Worm (Caenorhabditis elegans) whole organism, L1 larva: ENCODE results near the gene Y105C5B.1418.

Source experiments
- C04F5.9 ChIP-seq: sonication (generic microtip); optimal IDR thresholded peaks from 2 replicates; lab custom pipeline; 2016; ENCODE audit warnings: missing genetic modification characterization, missing compliant biosample characterization
- Y116A8C.19 ChIP-seq: sonication (generic microtip); optimal IDR thresholded peaks from 2 replicates; lab custom pipeline; 2016; ENCODE audit warnings: missing compliant biosample characterization, missing genetic modification characterization, borderline replicate concordance
- blmp-1 ChIP-seq: fragments of 150-350 bp; optimal IDR thresholded peaks from 2 replicates; lab custom pipeline; 2014; ENCODE audit warnings: missing biosample characterization, missing genetic modification characterization
- ceh-82 ChIP-seq, 3 experiments: fragments of 150-350 bp in 1 of 3; sonication (generic microtip) in 2 of 3; optimal IDR thresholded peaks; 2 replicates each; lab custom pipeline; 2014 to 2017; ENCODE audit warnings: missing biosample characterization in 3 of 3, missing genetic modification characterization in 3 of 3
- dsc-1 ChIP-seq: sonication (generic microtip); optimal IDR thresholded peaks from 2 replicates; lab custom pipeline; 2016; ENCODE audit warnings: mild to moderate bottlenecking, missing genetic modification characterization, missing compliant biosample characterization
- efl-1 ChIP-seq, 4 experiments: fragments of 150-350 bp; optimal IDR thresholded peaks in 3 of 4; peaks in 1 of 4; 1 replicate in 1 of 4; 2 replicates in 3 of 4; lab custom pipeline; 2014; ENCODE audit warnings: missing biosample characterization in 2 of 4, missing genetic modification characterization in 2 of 4, missing genetic modification reagents in 2 of 4
- egl-27 ChIP-seq, 2 experiments: fragments of 150-350 bp in 1 of 2; sonication (generic microtip); optimal IDR thresholded peaks; 3 replicates each; lab custom pipeline; 2017 to 2018; ENCODE audit warnings: missing biosample characterization in 2 of 2, missing genetic modification characterization in 2 of 2, missing genetic modification reagents in 2 of 2
- elt-3 ChIP-seq, 6 experiments: fragments of 150-350 bp in 1 of 6; sonication (generic microtip); optimal IDR thresholded peaks; 2 replicates each; lab custom pipeline; 2017 to 2018; ENCODE audit warnings: missing biosample characterization in 6 of 6, missing genetic modification characterization in 6 of 6, inconsistent platforms in 1 of 6
- fkh-4 ChIP-seq: sonication (generic microtip); optimal IDR thresholded peaks from 2 replicates; lab custom pipeline; 2016; ENCODE audit warnings: missing compliant biosample characterization, missing genetic modification characterization, borderline replicate concordance
- fos-1 ChIP-seq: fragments of 150-350 bp; optimal IDR thresholded peaks from 2 replicates; lab custom pipeline; 2014; ENCODE audit warnings: missing biosample characterization, missing genetic modification characterization
- hpl-2 ChIP-seq: fragments of 150-350 bp; optimal IDR thresholded peaks from 2 replicates; lab custom pipeline; 2014; ENCODE audit warnings: missing biosample characterization, missing genetic modification reagents, missing genetic modification characterization
- lin-14 ChIP-seq: fragments of 200-800 bp; sonication (Bioruptor generic); optimal IDR thresholded peaks from 2 replicates; lab custom pipeline; 2018; ENCODE audit warnings: mild to moderate bottlenecking, missing genetic modification characterization, moderate library complexity, missing compliant biosample characterization
- lin-35 ChIP-seq, 2 experiments: fragments of 150-350 bp; optimal IDR thresholded peaks; 2 replicates each; lab custom pipeline; 2014; ENCODE audit warnings: missing biosample characterization in 2 of 2, missing genetic modification characterization in 2 of 2, missing genetic modification reagents in 2 of 2
- lir-3 ChIP-seq: sonication (generic microtip); optimal IDR thresholded peaks from 2 replicates; lab custom pipeline; 2016; ENCODE audit warnings: mild to moderate bottlenecking, missing genetic modification characterization, moderate library complexity, missing compliant biosample characterization; ENCODE audit not compliant: poor library complexity
- lsy-2 ChIP-seq, 2 experiments: fragments of 150-350 bp; optimal IDR thresholded peaks; 2 replicates each; lab custom pipeline; 2014; ENCODE audit warnings: missing biosample characterization in 2 of 2, missing genetic modification characterization in 2 of 2
- mef-2 ChIP-seq: fragments of 150-350 bp; optimal IDR thresholded peaks from 2 replicates; lab custom pipeline; 2014; ENCODE audit warnings: missing biosample characterization, missing genetic modification characterization
- mep-1 ChIP-seq: fragments of 150-350 bp; optimal IDR thresholded peaks from 2 replicates; lab custom pipeline; 2014; ENCODE audit warnings: missing biosample characterization, missing genetic modification characterization
- nhr-12 ChIP-seq: sonication (generic microtip); optimal IDR thresholded peaks from 2 replicates; lab custom pipeline; 2017; ENCODE audit warnings: missing biosample characterization, missing genetic modification characterization
- nhr-19 ChIP-seq: fragments of 200-800 bp; sonication (Bioruptor generic); conservative IDR thresholded peaks from 2 replicates; pipeline ENCODE4 v1.3.6; 2022; ENCODE audit warnings: missing genetic modification characterization, missing compliant biosample characterization
- nhr-20 ChIP-seq: sonication (generic microtip); optimal IDR thresholded peaks from 2 replicates; lab custom pipeline; 2016; ENCODE audit warnings: mild to moderate bottlenecking, missing genetic modification characterization, missing compliant biosample characterization
- nhr-237 ChIP-seq: fragments of 150-350 bp; optimal IDR thresholded peaks from 2 replicates; lab custom pipeline; 2014; ENCODE audit warnings: missing biosample characterization, missing genetic modification characterization
- nhr-28 ChIP-seq: fragments of 150-350 bp; optimal IDR thresholded peaks from 2 replicates; lab custom pipeline; 2014; ENCODE audit warnings: missing biosample characterization, missing genetic modification characterization
- nhr-47 ChIP-seq: sonication (generic microtip); optimal IDR thresholded peaks from 2 replicates; lab custom pipeline; 2016; ENCODE audit warnings: mild to moderate bottlenecking, missing genetic modification characterization, moderate library complexity, missing compliant biosample characterization
- nhr-71 ChIP-seq: sonication (generic microtip); optimal IDR thresholded peaks from 2 replicates; lab custom pipeline; 2016; ENCODE audit warnings: mild to moderate bottlenecking, missing genetic modification characterization, moderate library complexity, missing compliant biosample characterization
- nhr-84 ChIP-seq: sonication (generic microtip); optimal IDR thresholded peaks from 2 replicates; lab custom pipeline; 2017; ENCODE audit warnings: missing biosample characterization, missing genetic modification characterization
- nhr-85 ChIP-seq: sonication (generic microtip); peaks from one replicate; lab custom pipeline; 2016; ENCODE audit warnings: missing genetic modification characterization, inconsistent platforms, missing compliant biosample characterization
- nhr-90 ChIP-seq: sonication (generic microtip); optimal IDR thresholded peaks from 2 replicates; lab custom pipeline; 2016; ENCODE audit warnings: mild to moderate bottlenecking, missing genetic modification characterization, missing compliant biosample characterization; ENCODE audit not compliant: poor library complexity
- pax-3 ChIP-seq: fragments of 200-800 bp; sonication (Bioruptor generic); optimal IDR thresholded peaks from 2 replicates; lab custom pipeline; 2018; ENCODE audit warnings: mild to moderate bottlenecking, missing genetic modification characterization, moderate library complexity, missing compliant biosample characterization
- rnt-1 ChIP-seq: sonication (generic microtip); optimal IDR thresholded peaks from 2 replicates; lab custom pipeline; 2016; ENCODE audit warnings: mild to moderate bottlenecking, missing genetic modification characterization, moderate library complexity, missing compliant biosample characterization
- snu-23 ChIP-seq: sonication (generic microtip); optimal IDR thresholded peaks from 2 replicates; lab custom pipeline; 2016; ENCODE audit warnings: missing genetic modification characterization, missing compliant biosample characterization
- sptf-1 ChIP-seq: fragments of 150-350 bp; optimal IDR thresholded peaks from 2 replicates; lab custom pipeline; 2014; ENCODE audit warnings: missing biosample characterization, missing genetic modification characterization
- sup-37 ChIP-seq: fragments of 200-800 bp; sonication (Bioruptor generic); optimal IDR thresholded peaks from 2 replicates; lab custom pipeline; 2018; ENCODE audit warnings: mild to moderate bottlenecking, missing genetic modification characterization, missing compliant biosample characterization
- swsn-7 ChIP-seq: sonication (generic microtip); optimal IDR thresholded peaks from 2 replicates; lab custom pipeline; 2016; ENCODE audit warnings: missing genetic modification characterization, missing compliant biosample characterization
- unc-130 ChIP-seq: fragments of 150-350 bp; optimal IDR thresholded peaks from 2 replicates; lab custom pipeline; 2017; ENCODE audit warnings: missing biosample characterization, missing genetic modification characterization, inconsistent platforms
- unc-62 ChIP-seq: fragments of 150-350 bp; optimal IDR thresholded peaks from 2 replicates; lab custom pipeline; 2014; ENCODE audit warnings: missing biosample characterization, missing genetic modification reagents, missing genetic modification characterization
- xbp-1 ChIP-seq: sonication (generic microtip); optimal IDR thresholded peaks from 2 replicates; lab custom pipeline; 2016; ENCODE audit warnings: missing genetic modification characterization, missing compliant biosample characterization

Gene Y105C5B.1418

ce11 chrIV:16067345-16067744 is at the start of gene Y105C5B.1418:
Gene Y105C5B.1418 (minus strand): TSS chrIV:16067445.
- TF ChIP-seq efl-1 (optimal IDR thresholded peaks at IDR 0.05; lab: Kevin White, UChicago) (no peak), efl-1 (GFP tag; optimal IDR thresholded peaks at IDR 0.05 in 1 of 2; lab: Kevin White, UChicago) (peak in 1 of 2 experiments; percentile 33), swsn-7 (tag; lab: Kevin White, UChicago) (no peak)

DNA sequence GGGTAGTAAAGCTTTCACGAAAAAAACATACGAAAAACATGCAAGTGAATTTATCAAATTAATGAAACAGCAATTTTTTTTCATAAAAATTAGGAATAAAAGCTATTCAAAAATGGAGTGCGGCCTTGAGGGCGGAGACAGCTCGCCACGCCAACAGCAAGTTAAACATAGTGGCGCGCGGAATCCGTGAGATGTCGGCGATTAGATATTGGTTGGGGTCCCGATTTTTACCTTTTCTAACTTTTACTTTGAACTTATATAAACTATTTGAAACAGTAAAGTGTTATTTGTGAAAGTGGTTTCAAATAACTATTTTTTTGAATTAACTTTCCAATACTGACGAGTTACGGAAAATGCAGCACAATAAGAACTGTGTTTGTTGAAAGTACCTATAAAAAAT is 18.4 kb upstream of the Y105C5B.1418 start:
- TF ChIP-seq fos-1 (tag; lab: Kevin White, UChicago) (no peak), rnt-1 (tag; lab: Kevin White, UChicago) (no peak), elt-3 (tag; optimal IDR thresholded peaks at IDR 0.05; lab: Kevin White, UChicago) (no peak), nhr-20 (tag; lab: Kevin White, UChicago) (no peak), nhr-71 (no peak), nhr-84 (tag; lab: Kevin White, UChicago) (no peak), fkh-4 (no peak), egl-27 (tag; optimal IDR thresholded peaks at IDR 0.05; lab: Kevin White, UChicago) (no peak), unc-130 (tag; lab: Kevin White, UChicago) (no peak), nhr-28 (no peak), Y116A8C.19 (tag; lab: Kevin White, UChicago) (no peak), nhr-12 (no peak), lin-14 (GFP tag; lab: Kevin White, UChicago) (no peak), nhr-47 (tag; lab: Kevin White, UChicago) (no peak), nhr-85 (tag; lab: Kevin White, UChicago) (no peak), unc-62 (no peak), mef-2 (no peak), nhr-237 (tag; lab: Kevin White, UChicago) (no peak)

- no peak for TF ChIP-seq blmp-1 (tag; lab: Kevin White, UChicago)
- no peak for TF ChIP-seq nhr-12
- no peak for TF ChIP-seq nhr-47 (tag; lab: Kevin White, UChicago)
- no peak for TF ChIP-seq nhr-90 (tag; lab: Kevin White, UChicago)
- no peak for TF ChIP-seq lsy-2 (tag; optimal IDR thresholded peaks at IDR 0.05; lab: Kevin White, UChicago)
- no peak for TF ChIP-seq snu-23 (GFP tag; lab: Kevin White, UChicago)
- no peak for TF ChIP-seq sup-37 (GFP tag; lab: Kevin White, UChicago)
- TF ChIP-seq nhr-19 (GFP tag; lab: Robert Waterston, UW): no peak
- no peak for TF ChIP-seq fos-1 (tag; lab: Kevin White, UChicago)
- TF ChIP-seq, all 84 proteins: peak for 0
These were observed 6.8 kb downstream of the Y105C5B.1418 start for ce11 chrIV:16060491-16060890.

DNA sequence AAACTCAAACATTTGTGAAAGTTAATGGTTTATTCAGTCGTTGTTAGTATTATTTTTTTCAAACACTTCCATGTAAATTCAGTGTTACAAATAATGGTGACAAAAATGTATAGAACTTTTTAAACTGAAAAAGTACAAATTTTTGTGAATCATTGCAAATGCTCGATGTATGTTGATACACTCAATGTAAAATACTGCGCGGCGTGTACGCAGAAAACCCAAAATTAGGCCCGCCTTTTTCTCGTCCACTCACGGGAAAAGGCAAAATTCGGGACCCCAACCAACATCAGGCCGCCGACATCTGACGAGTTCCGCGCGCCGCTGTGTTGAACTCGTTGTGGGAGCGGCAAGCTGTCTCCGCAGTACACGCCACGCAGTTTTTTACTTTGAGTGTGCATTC is 7.7 kb downstream of the Y105C5B.1418 start:
- TF ChIP-seq hpl-2 (GFP tag; lab: Kevin White, UChicago) (no peak), C04F5.9 (tag; lab: Kevin White, UChicago) (no peak), lir-3 (no peak), xbp-1 (tag; lab: Kevin White, UChicago) (no peak), dsc-1 (tag; lab: Kevin White, UChicago) (no peak), mep-1 (tag; lab: Kevin White, UChicago) (no peak), pax-3 (tag; lab: Kevin White, UChicago) (no peak), sptf-1 (tag; lab: Kevin White, UChicago) (no peak), blmp-1 (tag; lab: Kevin White, UChicago) (no peak)

DNA sequence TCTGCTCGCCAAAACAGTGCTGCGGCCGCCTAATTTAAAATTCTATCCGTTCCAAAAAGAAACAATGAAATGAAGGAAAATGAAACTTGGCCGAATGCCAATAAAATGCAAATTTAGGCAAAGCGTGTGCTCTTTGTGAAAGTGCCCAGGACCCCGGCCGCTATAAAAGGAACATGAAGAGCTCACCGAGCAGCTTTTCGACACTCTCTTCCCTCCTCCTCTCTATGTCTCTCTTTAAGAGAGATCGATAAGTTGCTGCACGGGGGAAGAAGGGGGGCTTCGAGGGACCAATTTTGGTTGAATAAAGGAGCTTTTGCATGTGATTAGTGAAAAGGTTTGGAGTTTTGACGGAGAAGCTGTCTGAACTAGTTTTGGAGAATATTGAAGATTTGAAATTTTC is 18.4 kb downstream of the Y105C5B.1418 start:
- TF ChIP-seq lin-35 (GFP tag; optimal IDR thresholded peaks at IDR 0.05; lab: Kevin White, UChicago): peak in 1 of 2 experiments; percentile 0
- peak in 1 of 3 experiments; percentile 9 for TF ChIP-seq ceh-82 (tag; optimal IDR thresholded peaks at IDR 0.05; lab: Kevin White, UChicago)
- no peak for TF ChIP-seq lin-14 (GFP tag; lab: Kevin White, UChicago)
